Worm (Caenorhabditis elegans): ENCODE measurements around the gene C23F12.9.

The C23F12.9 gene

ce11 chrX:9431002-9431482 is 37.2 kb downstream of the C23F12.9 start, which contains the start of gene B0272.3:
Gene B0272.3 (plus strand): TSS chrX:9431432.
- TF ChIP-seq pqm-1 (tag; optimal IDR thresholded peaks at IDR 0.05) (peak; percentile 84), nfya-1 (tag; optimal IDR thresholded peaks at IDR 0.05; ENCODE audit: insufficient read depth) (peak; percentile 26), ceh-28 (tag; optimal IDR thresholded peaks at IDR 0.05) (peak; percentile 55), nhr-23 (tag; optimal IDR thresholded peaks at IDR 0.05) (peak; percentile 74), ZK546.5 (tag; optimal IDR thresholded peaks at IDR 0.05) (no peak), snpc-4 (tag; optimal IDR thresholded peaks at IDR 0.05) (no peak), elt-2 (tag; optimal IDR thresholded peaks at IDR 0.05) (peak; percentile 86), pha-4 (tag; optimal IDR thresholded peaks at IDR 0.05) (peak; percentile 71), nhr-43 (tag; optimal IDR thresholded peaks at IDR 0.05; ENCODE audit: poor library complexity, severe bottlenecking) (peak; percentile 1), jun-1 (tag; optimal IDR thresholded peaks at IDR 0.05) (peak; percentile 61), hmg-11 (tag; optimal IDR thresholded peaks at IDR 0.05) (no peak), lin-15B (tag; optimal IDR thresholded peaks at IDR 0.05) (peak; percentile 31), nhr-67 (tag; optimal IDR thresholded peaks at IDR 0.05) (no peak), elt-3 (tag; optimal IDR thresholded peaks at IDR 0.05) (peak in 1 of 3 experiments; percentile 33), ceh-16 (tag; optimal IDR thresholded peaks at IDR 0.05) (no peak)

ce11 chrX:9436843-9437312 is 43.0 kb downstream of the C23F12.9 start, which contains the start of gene tbb-4:
Gene tbb-4 (minus strand): TSS chrX:9436893.
- no peak for TF ChIP-seq lin-39 (tag; optimal IDR thresholded peaks at IDR 0.05)
- no peak for TF ChIP-seq tbx-2 (tag; optimal IDR thresholded peaks at IDR 0.05)

ce11 chrX:9441512-9441911 is 47.7 kb downstream of the C23F12.9 start, which contains the start of gene memb-1:
Gene memb-1 (minus strand): TSS chrX:9441571.
- TF ChIP-seq lin-39 (tag; optimal IDR thresholded peaks at IDR 0.05) (peak; percentile 73), sea-2 (GFP tag; optimal IDR thresholded peaks at IDR 0.05) (no peak), mml-1 (tag; optimal IDR thresholded peaks at IDR 0.05) (no peak), fos-1 (tag; optimal IDR thresholded peaks at IDR 0.05) (peak; percentile 33), ceh-16 (tag; optimal IDR thresholded peaks at IDR 0.05) (no peak), nhr-12 (tag; optimal IDR thresholded peaks at IDR 0.05) (no peak), pqm-1 (tag; optimal IDR thresholded peaks at IDR 0.05) (peak; percentile 74), pha-4 (tag; optimal IDR thresholded peaks at IDR 0.05) (peak; percentile 83), nfya-1 (tag; optimal IDR thresholded peaks at IDR 0.05; ENCODE audit: insufficient read depth) (peak; percentile 77), snpc-4 (tag; optimal IDR thresholded peaks at IDR 0.05) (peak; percentile 30), mdl-1 (tag; optimal IDR thresholded peaks at IDR 0.05) (no peak), nhr-11 (tag; optimal IDR thresholded peaks at IDR 0.05) (no peak), fkh-2 (tag; optimal IDR thresholded peaks at IDR 0.05) (peak; percentile 1), ceh-9 (tag; optimal IDR thresholded peaks at IDR 0.05) (no peak), unc-62 (GFP tag; optimal IDR thresholded peaks at IDR 0.05) (no peak), lin-15B (tag; optimal IDR thresholded peaks at IDR 0.05) (peak; percentile 18), jun-1 (tag; optimal IDR thresholded peaks at IDR 0.05) (peak; percentile 50), R02D3.7 (tag; optimal IDR thresholded peaks at IDR 0.05) (peak; percentile 70), hmg-11 (tag; optimal IDR thresholded peaks at IDR 0.05) (peak; percentile 77), skn-1 (tag; optimal IDR thresholded peaks at IDR 0.05) (peak; percentile 45), zag-1 (tag; optimal IDR thresholded peaks at IDR 0.05) (no peak), ZK546.5 (tag; optimal IDR thresholded peaks at IDR 0.05) (no peak), nhr-25 (tag; optimal IDR thresholded peaks at IDR 0.05) (peak; percentile 84), lsy-12 (tag; optimal IDR thresholded peaks at IDR 0.05) (no peak), egl-27 (tag; optimal IDR thresholded peaks at IDR 0.05) (peak; percentile 21), nhr-76 (tag; optimal IDR thresholded peaks at IDR 0.05) (no peak), elt-2 (tag; optimal IDR thresholded peaks at IDR 0.05) (peak; percentile 59), nhr-23 (tag; optimal IDR thresholded peaks at IDR 0.05) (peak; percentile 77), egl-5 (tag; optimal IDR thresholded peaks at IDR 0.05) (peak; percentile 67), tbx-2 (tag; optimal IDR thresholded peaks at IDR 0.05) (no peak)

ce11 chrX:9443871-9444270 is 50.0 kb downstream of the C23F12.9 start:
- TF ChIP-seq nhr-76 (tag; optimal IDR thresholded peaks at IDR 0.05): no peak
- peak; percentile 4 for TF ChIP-seq fkh-10 (GFP tag; optimal IDR thresholded peaks at IDR 0.05)

Measured in whole organism, L3 larva.